Worm (Caenorhabditis elegans): ENCODE measurements around the gene F19F10.14.

ce11 chrV:7521304-7521703 is 49.6 kb downstream of the F19F10.14 start:
- TF ChIP-seq nhr-12 (tag; optimal IDR thresholded peaks at IDR 0.05), result no peak
- TF ChIP-seq snpc-4 (tag; optimal IDR thresholded peaks at IDR 0.05), result no peak
- TF ChIP-seq ceh-39 (tag; optimal IDR thresholded peaks at IDR 0.05), result no peak
- TF ChIP-seq elt-1 (tag; optimal IDR thresholded peaks at IDR 0.05; ENCODE audit: borderline replicate concordance, insufficient read depth), result no peak
- no peak for TF ChIP-seq elt-3 (tag; optimal IDR thresholded peaks at IDR 0.05)
- TF ChIP-seq nhr-76 (tag; optimal IDR thresholded peaks at IDR 0.05), result no peak
- TF ChIP-seq ham-2 (GFP tag; optimal IDR thresholded peaks at IDR 0.05), result no peak
- no peak for TF ChIP-seq nhr-2 (tag; optimal IDR thresholded peaks at IDR 0.05)
- TF ChIP-seq blmp-1 (tag; optimal IDR thresholded peaks at IDR 0.05), result no peak
- TF ChIP-seq mls-2 (tag; optimal IDR thresholded peaks at IDR 0.05), result no peak
- TF ChIP-seq ztf-11 (tag; optimal IDR thresholded peaks at IDR 0.05), result no peak
- TF ChIP-seq unc-62 (GFP tag; optimal IDR thresholded peaks at IDR 0.05), result no peak

Data from whole organism, mixed stage, embryonic.